Fruit fly (Drosophila melanogaster) whole organism, adult: ENCODE data around the gene ph-d.
A peak's percentile ranks its signal among the peaks of the same experiment; 100 is the strongest.

Experiments
- CG11617 ChIP-seq: fragments of 200-800 bp; sonication (Bioruptor generic); optimal IDR thresholded peaks from 2 replicates; lab custom pipeline; 2017; ENCODE audit warnings: mild to moderate bottlenecking, missing biosample characterization, missing genetic modification reagents, missing genetic modification characterization
- CG12768 ChIP-seq: fragments of 200-800 bp; sonication (Bioruptor generic); optimal IDR thresholded peaks from 2 replicates; lab custom pipeline; 2017; ENCODE audit warnings: missing biosample characterization, missing genetic modification characterization, mild to moderate bottlenecking, moderate library complexity, missing genetic modification reagents
- CG14711 ChIP-seq: fragments of 200-800 bp; sonication (Bioruptor generic); optimal IDR thresholded peaks from 2 replicates; lab custom pipeline; 2018; ENCODE audit warnings: missing biosample characterization, mild to moderate bottlenecking, missing genetic modification characterization, moderate library complexity
- CG1620 ChIP-seq: fragments of 200-800 bp; sonication (Bioruptor generic); optimal IDR thresholded peaks from 2 replicates; lab custom pipeline; 2016; ENCODE audit warnings: missing biosample characterization, missing genetic modification characterization
- CG33017 ChIP-seq: fragments of 200-800 bp; sonication (Bioruptor generic); optimal IDR thresholded peaks from 2 replicates; lab custom pipeline; 2018; ENCODE audit warnings: missing biosample characterization, mild to moderate bottlenecking, missing genetic modification characterization, moderate library complexity
- CG5204 ChIP-seq: fragments of 200-800 bp; sonication (Bioruptor generic); optimal IDR thresholded peaks from 2 replicates; lab custom pipeline; 2016; ENCODE audit warnings: missing biosample characterization, missing genetic modification characterization
- CG7045 ChIP-seq: fragments of 200-800 bp; sonication (Bioruptor generic); optimal IDR thresholded peaks from 2 replicates; lab custom pipeline; 2017; ENCODE audit warnings: missing biosample characterization, mild to moderate bottlenecking, missing genetic modification characterization
- CG7101 ChIP-seq: fragments of 200-800 bp; sonication (Bioruptor generic); optimal IDR thresholded peaks from 2 replicates; lab custom pipeline; 2018; ENCODE audit warnings: missing biosample characterization, mild to moderate bottlenecking, missing genetic modification characterization, moderate library complexity
- Clk ChIP-seq: fragments of 200-800 bp; sonication (Bioruptor generic); optimal IDR thresholded peaks from 2 replicates; lab custom pipeline; 2017; ENCODE audit warnings: missing biosample characterization, missing genetic modification characterization
- Crg-1 ChIP-seq: fragments of 200-800 bp; sonication (Bioruptor generic); optimal IDR thresholded peaks from 2 replicates; lab custom pipeline; 2016; ENCODE audit warnings: missing biosample characterization, missing genetic modification characterization
- Hr96 ChIP-seq: fragments of 200-800 bp; sonication (Bioruptor generic); optimal IDR thresholded peaks from 2 replicates; lab custom pipeline; 2016; ENCODE audit warnings: missing biosample characterization, missing genetic modification characterization
- Mnt ChIP-seq: fragments of 200-800 bp; sonication (Bioruptor generic); optimal IDR thresholded peaks from 2 replicates; lab custom pipeline; 2016; ENCODE audit warnings: missing biosample characterization, mild to moderate bottlenecking, missing genetic modification characterization
- bab1 ChIP-seq: fragments of 200-800 bp; sonication (Bioruptor generic); optimal IDR thresholded peaks from 3 replicates; lab custom pipeline; 2019; ENCODE audit warnings: missing biosample characterization, mild to moderate bottlenecking, missing genetic modification characterization, moderate library complexity
- cic ChIP-seq: fragments of 200-800 bp; sonication (Bioruptor generic); optimal IDR thresholded peaks from 2 replicates; lab custom pipeline; 2017; ENCODE audit warnings: missing biosample characterization, mild to moderate bottlenecking, missing genetic modification characterization, moderate library complexity
- cnc ChIP-seq, 2 experiments: fragments of >200 bp; optimal IDR thresholded peaks; 2 replicates each; lab custom pipeline; 2017
- kay ChIP-seq: fragments of 200-800 bp; sonication (Bioruptor generic); peaks from one replicate; lab custom pipeline; 2016; ENCODE audit warnings: missing biosample characterization, missing genetic modification characterization, borderline replicate concordance
- ovo ChIP-seq: fragments of 200-800 bp; sonication (Bioruptor generic); optimal IDR thresholded peaks from 2 replicates; lab custom pipeline; 2016; ENCODE audit warnings: missing biosample characterization, missing genetic modification characterization
- pad ChIP-seq: fragments of 200-800 bp; sonication (Bioruptor generic); optimal IDR thresholded peaks from 3 replicates; lab custom pipeline; 2017; ENCODE audit warnings: missing biosample characterization, missing genetic modification characterization, mild to moderate bottlenecking, moderate library complexity, missing genetic modification reagents
- tj ChIP-seq: fragments of 200-800 bp; sonication (Bioruptor generic); optimal IDR thresholded peaks from 3 replicates; lab custom pipeline; 2017; ENCODE audit warnings: missing biosample characterization, mild to moderate bottlenecking, missing genetic modification characterization, moderate library complexity
- toe ChIP-seq: fragments of 200-800 bp; sonication (Bioruptor generic); optimal IDR thresholded peaks from 2 replicates; lab custom pipeline; 2016; ENCODE audit warnings: missing biosample characterization, missing genetic modification characterization

Gene ph-d

dm6 chrX:2157929-2158610, 35.0 kb upstream of the ph-d start:
- TF ChIP-seq pad: peak; percentile 25
- TF ChIP-seq CG11617 (GFP tag; lab: Kevin White, UChicago): no peak
- no peak for TF ChIP-seq toe
- TF ChIP-seq tj (GFP tag; lab: Kevin White, UChicago): peak; percentile 86
- TF ChIP-seq Mnt (GFP tag; lab: Kevin White, UChicago): peak; percentile 31
- no peak for TF ChIP-seq CG1620 (GFP tag; lab: Kevin White, UChicago)

DNA sequence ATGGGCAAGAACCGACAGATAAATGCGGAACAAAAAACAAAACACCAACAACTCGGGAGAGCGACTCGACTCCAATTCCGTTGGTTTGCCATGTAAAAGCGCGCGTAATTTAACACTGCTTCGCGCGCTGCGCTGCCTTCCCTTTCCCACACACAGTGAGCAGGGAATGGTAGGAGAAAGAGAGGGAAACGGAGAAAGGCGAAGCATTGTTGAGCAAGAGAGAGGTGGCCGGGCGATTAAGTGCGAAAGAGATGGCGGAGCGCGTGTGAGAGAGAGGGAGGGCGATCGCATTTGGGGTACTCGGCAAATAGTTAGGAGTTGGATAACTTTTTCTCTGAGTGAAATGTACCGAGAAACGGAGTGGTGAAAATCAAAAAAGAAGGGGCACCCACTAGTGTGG, 32.8 kb upstream of the ph-d start:
- no peak for TF ChIP-seq CG5204 (GFP tag; lab: Kevin White, UChicago)
- TF ChIP-seq CG7101 (tag; lab: Kevin White, UChicago): peak; percentile 4
- TF ChIP-seq pad: peak; percentile 91
- peak; percentile 62 for TF ChIP-seq tj (GFP tag; lab: Kevin White, UChicago)
- TF ChIP-seq toe: no peak
- TF ChIP-seq Mnt (GFP tag; lab: Kevin White, UChicago): peak; percentile 14

- no peak for TF ChIP-seq Hr96 (GFP tag; lab: Kevin White, UChicago)
- peak; percentile 57 for TF ChIP-seq bab1 (GFP tag; lab: Kevin White, UChicago)
- no peak for TF ChIP-seq cic (GFP tag; lab: Kevin White, UChicago)
- TF ChIP-seq cnc (optimal IDR thresholded peaks at IDR 0.05; lab: Kevin White, UChicago): no peak
- no peak for TF ChIP-seq CG12768 (GFP tag; lab: Kevin White, UChicago)
- no peak for TF ChIP-seq CG7045
- peak; percentile 55 for TF ChIP-seq CG1620 (GFP tag; lab: Kevin White, UChicago)
- peak; percentile 10 for TF ChIP-seq ovo (GFP tag; lab: Kevin White, UChicago)
- TF ChIP-seq kay (GFP tag; lab: Kevin White, UChicago): no peak
- no peak for TF ChIP-seq Clk (GFP tag; lab: Kevin White, UChicago)
- peak; percentile 42 for TF ChIP-seq toe
- TF ChIP-seq pad: no peak
- peak; percentile 30 for TF ChIP-seq Crg-1 (GFP tag; lab: Kevin White, UChicago)
- peak; percentile 53 for TF ChIP-seq CG14711
- peak; percentile 48 for TF ChIP-seq CG11617 (GFP tag; lab: Kevin White, UChicago)
- no peak for TF ChIP-seq CG33017 (tag; lab: Kevin White, UChicago)
- TF ChIP-seq CG7101 (tag; lab: Kevin White, UChicago): peak; percentile 44
- peak; percentile 92 for TF ChIP-seq Mnt (GFP tag; lab: Kevin White, UChicago)
- peak; percentile 17 for TF ChIP-seq tj (GFP tag; lab: Kevin White, UChicago)
- TF ChIP-seq CG5204 (GFP tag; lab: Kevin White, UChicago): no peak
These were observed 26.4 kb upstream of the ph-d start, which contains the start of gene bcn92 for dm6 chrX:2149478-2149877. TSS of gene bcn92 (minus strand) at chrX:2149647.

dm6 chrX:2148671-2149070, 25.6 kb upstream of the ph-d start:
- TF ChIP-seq pad (no peak), ovo (GFP tag; lab: Kevin White, UChicago) (no peak), Clk (GFP tag; lab: Kevin White, UChicago) (no peak), CG12768 (GFP tag; lab: Kevin White, UChicago) (no peak), Hr96 (GFP tag; lab: Kevin White, UChicago) (no peak), cnc (optimal IDR thresholded peaks at IDR 0.05; lab: Kevin White, UChicago) (no peak), Crg-1 (GFP tag; lab: Kevin White, UChicago) (no peak), CG14711 (no peak), CG7045 (no peak), kay (GFP tag; lab: Kevin White, UChicago) (no peak), CG7101 (tag; lab: Kevin White, UChicago) (no peak), CG5204 (GFP tag; lab: Kevin White, UChicago) (no peak), CG1620 (GFP tag; lab: Kevin White, UChicago) (no peak), CG11617 (GFP tag; lab: Kevin White, UChicago) (no peak), cic (GFP tag; lab: Kevin White, UChicago) (no peak)

DNA sequence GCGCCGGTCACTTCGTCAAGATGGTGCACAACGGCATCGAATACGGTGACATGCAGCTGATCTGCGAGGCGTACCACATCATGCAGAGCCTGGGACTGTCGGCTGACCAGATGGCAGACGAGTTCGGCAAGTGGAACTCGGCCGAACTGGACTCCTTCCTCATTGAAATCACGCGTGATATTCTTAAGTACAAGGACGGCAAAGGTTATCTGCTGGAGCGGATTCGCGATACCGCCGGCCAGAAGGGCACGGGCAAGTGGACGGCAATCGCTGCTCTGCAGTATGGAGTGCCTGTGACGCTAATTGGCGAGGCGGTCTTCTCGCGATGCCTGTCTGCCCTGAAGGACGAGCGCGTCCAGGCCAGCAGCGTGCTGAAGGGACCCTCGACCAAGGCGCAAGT, 24.4 kb upstream of the ph-d start:
- TF ChIP-seq Crg-1 (GFP tag; lab: Kevin White, UChicago) (no peak), Hr96 (GFP tag; lab: Kevin White, UChicago) (no peak), Mnt (GFP tag; lab: Kevin White, UChicago) (no peak), cic (GFP tag; lab: Kevin White, UChicago) (no peak), toe (no peak), CG11617 (GFP tag; lab: Kevin White, UChicago) (no peak), tj (GFP tag; lab: Kevin White, UChicago) (no peak), bab1 (GFP tag; lab: Kevin White, UChicago) (no peak), CG7045 (no peak), CG5204 (GFP tag; lab: Kevin White, UChicago) (no peak), cnc (optimal IDR thresholded peaks at IDR 0.05; lab: Kevin White, UChicago) (no peak), kay (GFP tag; lab: Kevin White, UChicago) (no peak), ovo (GFP tag; lab: Kevin White, UChicago) (no peak)

- TF ChIP-seq cic (GFP tag; lab: Kevin White, UChicago): peak; percentile 45
- TF ChIP-seq Hr96 (GFP tag; lab: Kevin White, UChicago): no peak
These were observed 23.5 kb upstream of the ph-d start for dm6 chrX:2146574-2146973.
